Fruit fly (Drosophila melanogaster) whole organism, embryonic: ENCODE measurements around the gene ND-39.

ENCODE experiments used
- Bdp1 ChIP-seq: fragments of 200-800 bp; sonication (Bioruptor generic); optimal IDR thresholded peaks from 3 replicates; lab custom pipeline; 2016; ENCODE audit warnings: missing biosample characterization, missing genetic modification characterization
- CG10654 ChIP-seq: fragments of 200-800 bp; sonication (Bioruptor generic); optimal IDR thresholded peaks from 2 replicates; lab custom pipeline; 2016; ENCODE audit warnings: missing biosample characterization, missing genetic modification characterization
- CG11456 ChIP-seq: fragments of 200-800 bp; sonication (Bioruptor generic); IDR thresholded peaks from 3 replicates; pipeline ENCODE4 v1.3.6; 2022; ENCODE audit warnings: missing biosample characterization, missing genetic modification characterization
- CG12391 ChIP-seq: fragments of 200-800 bp; sonication (Bioruptor generic); optimal IDR thresholded peaks from 3 replicates; lab custom pipeline; 2018; ENCODE audit warnings: missing biosample characterization, mild to moderate bottlenecking, missing genetic modification characterization, moderate library complexity
- CG12744 ChIP-seq: fragments of 200-800 bp; sonication (Bioruptor generic); optimal IDR thresholded peaks from 2 replicates; lab custom pipeline; 2016; ENCODE audit warnings: missing biosample characterization, missing genetic modification characterization
- CG12769 ChIP-seq: fragments of 200-800 bp; sonication (Bioruptor generic); optimal IDR thresholded peaks from 2 replicates; lab custom pipeline; 2019; ENCODE audit warnings: missing biosample characterization, mild to moderate bottlenecking, missing genetic modification characterization, moderate library complexity
- CG13775 ChIP-seq: fragments of 200-800 bp; sonication (Bioruptor generic); optimal IDR thresholded peaks from 3 replicates; lab custom pipeline; 2017; ENCODE audit warnings: missing biosample characterization, mild to moderate bottlenecking, missing genetic modification characterization
- CG14710 ChIP-seq: fragments of 200-800 bp; sonication (Bioruptor generic); optimal IDR thresholded peaks from 3 replicates; lab custom pipeline; 2019; ENCODE audit warnings: missing biosample characterization, mild to moderate bottlenecking, missing genetic modification characterization, moderate library complexity
- CG15011 ChIP-seq: fragments of 200-800 bp; sonication (Bioruptor generic); optimal IDR thresholded peaks from 3 replicates; lab custom pipeline; 2018; ENCODE audit warnings: missing biosample characterization, mild to moderate bottlenecking, missing genetic modification characterization
- CG16813 ChIP-seq: fragments of 200-800 bp; sonication (Bioruptor generic); IDR thresholded peaks from 3 replicates; pipeline ENCODE4 v1.3.6; 2022; ENCODE audit warnings: missing biosample characterization, missing genetic modification characterization; ENCODE audit not compliant: partially characterized antibody
- CG18011 ChIP-seq: fragments of 200-800 bp; sonication (Bioruptor generic); optimal IDR thresholded peaks from 2 replicates; lab custom pipeline; 2017; ENCODE audit warnings: missing biosample characterization, missing genetic modification characterization, mild to moderate bottlenecking, moderate library complexity, missing genotype
- CG2889 ChIP-seq: fragments of 200-800 bp; sonication (Bioruptor generic); IDR thresholded peaks from 3 replicates; pipeline ENCODE4 v1.3.6; 2022; ENCODE audit warnings: missing biosample characterization, missing genetic modification characterization
- CG4404 ChIP-seq: fragments of 200-800 bp; sonication (Bioruptor generic); IDR thresholded peaks from 2 replicates; pipeline ENCODE4 v1.3.6; 2022; ENCODE audit warnings: missing biosample characterization, missing genetic modification characterization
- CG6254 ChIP-seq: fragments of 200-800 bp; sonication (Bioruptor generic); optimal IDR thresholded peaks from 3 replicates; lab custom pipeline; 2017; ENCODE audit warnings: mild to moderate bottlenecking, missing biosample characterization, missing genetic modification reagents, missing genetic modification characterization
- CG6689 ChIP-seq: fragments of 200-800 bp; sonication (Bioruptor generic); IDR thresholded peaks from 2 replicates; pipeline ENCODE4 v1.3.6; 2022; ENCODE audit warnings: missing biosample characterization, missing genetic modification characterization
- CG6765 ChIP-seq: fragments of 200-800 bp; sonication (Bioruptor generic); optimal IDR thresholded peaks from 3 replicates; lab custom pipeline; 2017; ENCODE audit warnings: missing biosample characterization, mild to moderate bottlenecking, missing genetic modification characterization
- CG8944 ChIP-seq: fragments of 200-800 bp; sonication (Bioruptor generic); optimal IDR thresholded peaks from 3 replicates; lab custom pipeline; 2016; ENCODE audit warnings: missing biosample characterization, missing genetic modification characterization
- CG9215 ChIP-seq: fragments of 200-800 bp; sonication (Bioruptor generic); IDR thresholded peaks from 2 replicates; pipeline ENCODE4 v1.3.6; 2022; ENCODE audit warnings: missing biosample characterization, missing genetic modification characterization
- CG9437 ChIP-seq: fragments of 200-800 bp; sonication (Bioruptor generic); optimal IDR thresholded peaks from 2 replicates; lab custom pipeline; 2018; ENCODE audit warnings: missing biosample characterization, mild to moderate bottlenecking, missing genetic modification characterization
- Dad ChIP-seq: fragments of 200-800 bp; sonication (Bioruptor generic); optimal IDR thresholded peaks from 3 replicates; lab custom pipeline; 2016; ENCODE audit warnings: missing biosample characterization, missing genetic modification characterization
- Mad ChIP-seq: fragments of 200-800 bp; sonication (Bioruptor generic); optimal IDR thresholded peaks from 2 replicates; lab custom pipeline; 2016; ENCODE audit warnings: missing biosample characterization, missing genetic modification characterization
- Nf-YA ChIP-seq: fragments of 200-800 bp; sonication (Bioruptor generic); IDR thresholded peaks from 2 replicates; pipeline ENCODE4 v1.3.6; 2022; ENCODE audit warnings: missing biosample characterization, missing genetic modification characterization
- Scr ChIP-seq: fragments of 200-800 bp; sonication (Bioruptor generic); IDR thresholded peaks from 2 replicates; pipeline ENCODE4 v1.3.6; 2022; ENCODE audit warnings: missing biosample characterization, missing genetic modification characterization; ENCODE audit not compliant: partially characterized antibody
- Trl ChIP-seq, 3 experiments: fragments of >200 bp in 2 of 3; fragments of 200-800 bp in 1 of 3; sonication (Bioruptor generic) in 1 of 3; optimal IDR thresholded peaks; 2 replicates in 1 of 3; 3 replicates in 2 of 3; lab custom pipeline; 2016 to 2017; ENCODE audit warnings: missing biosample characterization in 1 of 3, missing genetic modification characterization in 1 of 3
- ase ChIP-seq: fragments of 200-800 bp; sonication (Bioruptor generic); IDR thresholded peaks from 3 replicates; pipeline ENCODE4 v1.3.6; 2022; ENCODE audit warnings: missing biosample characterization, missing genetic modification characterization
- bab2 ChIP-seq: fragments of 200-800 bp; sonication (Bioruptor generic); optimal IDR thresholded peaks from 2 replicates; lab custom pipeline; 2016; ENCODE audit warnings: missing biosample characterization, missing genetic modification characterization
- chinmo ChIP-seq: fragments of 200-800 bp; sonication (Bioruptor generic); IDR thresholded peaks from 4 replicates; pipeline ENCODE4 v1.3.6; 2022; ENCODE audit warnings: missing biosample characterization, missing genetic modification characterization; ENCODE audit not compliant: partially characterized antibody
- chm ChIP-seq: fragments of 200-800 bp; sonication (Bioruptor generic); IDR thresholded peaks from 2 replicates; pipeline ENCODE4 v1.3.6; 2022; ENCODE audit warnings: missing biosample characterization, missing genetic modification characterization
- ci ChIP-seq: fragments of 200-800 bp; sonication (Bioruptor generic); IDR thresholded peaks from 3 replicates; pipeline ENCODE4 v1.3.6; 2022; ENCODE audit warnings: missing biosample characterization, missing genetic modification characterization
- crc ChIP-seq: fragments of 200-800 bp; sonication (Bioruptor generic); optimal IDR thresholded peaks from 2 replicates; lab custom pipeline; 2016; ENCODE audit warnings: missing biosample characterization, missing genetic modification characterization
- croc ChIP-seq: fragments of 200-800 bp; sonication (Bioruptor generic); conservative IDR thresholded peaks from 3 replicates; pipeline ENCODE4 v1.3.6; 2022; ENCODE audit warnings: missing biosample characterization, missing genetic modification characterization
- crol ChIP-seq: fragments of 200-800 bp; sonication (Bioruptor generic); IDR thresholded peaks from 2 replicates; pipeline ENCODE4 v1.3.6; 2022; ENCODE audit warnings: missing biosample characterization, missing genetic modification characterization
- danr ChIP-seq: fragments of 200-800 bp; sonication (Bioruptor generic); IDR thresholded peaks from 2 replicates; pipeline ENCODE4 v1.3.6; 2022; ENCODE audit warnings: missing biosample characterization, missing genetic modification characterization
- exex ChIP-seq: fragments of 200-800 bp; sonication (Bioruptor generic); optimal IDR thresholded peaks from 4 replicates; lab custom pipeline; 2018; ENCODE audit warnings: missing biosample characterization, mild to moderate bottlenecking, missing genetic modification characterization, moderate library complexity
- gcm2 ChIP-seq: fragments of 200-800 bp; sonication (Bioruptor generic); optimal IDR thresholded peaks from 2 replicates; lab custom pipeline; 2016; ENCODE audit warnings: missing biosample characterization, missing genetic modification characterization
- grn ChIP-seq: fragments of 200-800 bp; sonication (Bioruptor generic); optimal IDR thresholded peaks from 3 replicates; lab custom pipeline; 2017; ENCODE audit warnings: missing biosample characterization, missing genetic modification characterization
- nerfin-1 ChIP-seq: fragments of 200-800 bp; sonication (Bioruptor generic); optimal IDR thresholded peaks from 3 replicates; lab custom pipeline; 2019; ENCODE audit warnings: missing biosample characterization, mild to moderate bottlenecking, missing genetic modification characterization, moderate library complexity
- oc ChIP-seq: fragments of 200-800 bp; sonication (Bioruptor generic); optimal IDR thresholded peaks from 2 replicates; lab custom pipeline; 2018; ENCODE audit warnings: missing biosample characterization, mild to moderate bottlenecking, missing genetic modification characterization, moderate library complexity
- odd ChIP-seq: fragments of 200-800 bp; sonication (Bioruptor generic); optimal IDR thresholded peaks from 2 replicates; lab custom pipeline; 2017; ENCODE audit warnings: missing biosample characterization, mild to moderate bottlenecking, missing genetic modification characterization
- ranshi ChIP-seq: fragments of 200-800 bp; sonication (Bioruptor generic); IDR thresholded peaks from 2 replicates; pipeline ENCODE4 v1.3.6; 2022; ENCODE audit warnings: missing biosample characterization, missing genetic modification characterization
- rib ChIP-seq: fragments of 200-800 bp; sonication (Bioruptor generic); IDR thresholded peaks from 2 replicates; pipeline ENCODE4 v1.3.6; 2022; ENCODE audit warnings: missing biosample characterization, missing genetic modification characterization
- sim ChIP-seq: fragments of 200-800 bp; sonication (Bioruptor generic); IDR thresholded peaks from 2 replicates; pipeline ENCODE4 v1.3.6; 2022; ENCODE audit warnings: missing biosample characterization, missing genetic modification characterization
- so ChIP-seq: fragments of 200-800 bp; sonication (Bioruptor generic); IDR thresholded peaks from 3 replicates; pipeline ENCODE4 v1.3.6; 2022; ENCODE audit warnings: missing biosample characterization, missing genetic modification characterization
- sqz ChIP-seq: fragments of 200-800 bp; sonication (Bioruptor generic); optimal IDR thresholded peaks from 3 replicates; lab custom pipeline; 2018; ENCODE audit warnings: missing biosample characterization, mild to moderate bottlenecking, missing genetic modification characterization
- tll ChIP-seq, 2 experiments: fragments of 200-800 bp in 1 of 2; fragments of >200 bp in 1 of 2; sonication (Bioruptor generic) in 1 of 2; optimal IDR thresholded peaks; 2 replicates each; lab custom pipeline; 2017 to 2019; ENCODE audit warnings: missing biosample characterization in 2 of 2, missing genetic modification characterization in 2 of 2, mild to moderate bottlenecking in 1 of 2, moderate library complexity in 1 of 2
- tna ChIP-seq: fragments of 200-800 bp; sonication (Bioruptor generic); IDR thresholded peaks from 2 replicates; pipeline ENCODE4 v1.3.6; 2022; ENCODE audit warnings: missing biosample characterization, missing genetic modification characterization; ENCODE audit not compliant: partially characterized antibody
- vnd ChIP-seq: fragments of 200-800 bp; sonication (Bioruptor generic); IDR thresholded peaks from 3 replicates; pipeline ENCODE4 v1.3.6; 2022; ENCODE audit warnings: missing biosample characterization, missing genetic modification characterization; ENCODE audit not compliant: partially characterized antibody
- wor ChIP-seq: fragments of 200-800 bp; sonication (Bioruptor generic); IDR thresholded peaks from 2 replicates; pipeline ENCODE4 v1.3.6; 2022; ENCODE audit warnings: missing biosample characterization, missing genetic modification characterization

The ND-39 gene

dm6 chr3L:20452813-20453682 lies 38.8 kb upstream of the ND-39 start, which contains the start of gene CG5199 (continued):
- no peak for TF ChIP-seq Nf-YA (GFP tag; lab: Robert Waterston, UW)
- peak; percentile 41; the same call in 1 of the 2 replicates for TF ChIP-seq danr (GFP tag; lab: Robert Waterston, UW)
- no peak for TF ChIP-seq CG15011 (GFP tag; lab: Kevin White, UChicago)
- TF ChIP-seq Dad (GFP tag; lab: Kevin White, UChicago): no peak
- TF ChIP-seq CG6765 (GFP tag; lab: Kevin White, UChicago): peak; percentile 58
- no peak for TF ChIP-seq oc (tag; lab: Kevin White, UChicago)
- TF ChIP-seq CG9215 (GFP tag; lab: Robert Waterston, UW): peak; percentile 80
- no peak for TF ChIP-seq grn (GFP tag; lab: Kevin White, UChicago)
- TF ChIP-seq vnd (GFP tag; lab: Robert Waterston, UW): peak; percentile 81
- TF ChIP-seq CG6254 (GFP tag; lab: Kevin White, UChicago): peak; percentile 53
- TF ChIP-seq CG4404 (GFP tag; lab: Robert Waterston, UW): peak; percentile 69; the same call in 1 of the 2 replicates
- peak; percentile 48 for TF ChIP-seq odd (GFP tag; lab: Kevin White, UChicago)
- TF ChIP-seq crc: no peak
- peak; percentile 53 for TF ChIP-seq wor (GFP tag; lab: Robert Waterston, UW)
- peak; percentile 85 for TF ChIP-seq CG13775 (GFP tag; lab: Kevin White, UChicago)
- TF ChIP-seq CG9437: peak; percentile 72
- peak; percentile 80 for TF ChIP-seq CG12391 (tag; lab: Kevin White, UChicago)
- no peak for TF ChIP-seq chm (GFP tag; lab: Robert Waterston, UW)
- TF ChIP-seq CG16813: peak; percentile 89
- no peak; the same call in 1 of the 2 replicates for TF ChIP-seq crol (GFP tag; lab: Robert Waterston, UW)
- no peak for TF ChIP-seq chinmo (GFP tag; lab: Robert Waterston, UW)
- TF ChIP-seq CG11456 (GFP tag; lab: Robert Waterston, UW): peak; percentile 57; the same call in 1 of the 3 replicates
- TF ChIP-seq sim (GFP tag; lab: Robert Waterston, UW): no peak
- TF ChIP-seq gcm2: no peak
- TF ChIP-seq CG12744 (GFP tag; lab: Kevin White, UChicago): no peak
- TF ChIP-seq nerfin-1 (tag; lab: Kevin White, UChicago): no peak
- no peak for TF ChIP-seq rib (GFP tag; lab: Robert Waterston, UW)
- TF ChIP-seq sqz: no peak
- peak; percentile 73 for TF ChIP-seq CG10654 (GFP tag; lab: Kevin White, UChicago)
- TF ChIP-seq Mad (GFP tag; lab: Kevin White, UChicago): no peak
- TF ChIP-seq CG14710 (tag; lab: Kevin White, UChicago): peak; percentile 86
- TF ChIP-seq CG2889 (GFP tag; lab: Robert Waterston, UW): no peak; the same call in 2 of the 3 replicates
- no peak for TF ChIP-seq tll (GFP tag; optimal IDR thresholded peaks at IDR 0.05; lab: Kevin White, UChicago)
- TF ChIP-seq CG12769 (tag; lab: Kevin White, UChicago): no peak
- no peak for TF ChIP-seq Bdp1
- TF ChIP-seq CG8944 (GFP tag; lab: Kevin White, UChicago): peak; percentile 11
- peak; percentile 66 for TF ChIP-seq CG6689 (GFP tag; lab: Robert Waterston, UW)
- peak; percentile 57 for TF ChIP-seq croc (GFP tag; lab: Robert Waterston, UW)
- peak; percentile 35 for TF ChIP-seq bab2 (GFP tag; lab: Kevin White, UChicago)
- TF ChIP-seq Trl (optimal IDR thresholded peaks at IDR 0.05; lab: Kevin White, UChicago): no peak
- peak; percentile 10 for TF ChIP-seq Trl (GFP tag; optimal IDR thresholded peaks at IDR 0.05; lab: Kevin White, UChicago)
- peak; percentile 56; the same call in 1 of the 2 replicates for TF ChIP-seq ranshi (GFP tag; lab: Robert Waterston, UW)
- TF ChIP-seq CG18011 (GFP tag; lab: Kevin White, UChicago): no peak
- TF ChIP-seq exex: no peak
- TF ChIP-seq so (GFP tag; lab: Robert Waterston, UW): no peak
- TF ChIP-seq ase (GFP tag; lab: Robert Waterston, UW): no peak
- peak; percentile 89 for TF ChIP-seq Scr
- TF ChIP-seq ci (GFP tag; lab: Robert Waterston, UW): no peak
- no peak; the same call in 1 of the 2 replicates for TF ChIP-seq tna
